Fruit fly (Drosophila melanogaster): ENCODE measurements around the gene CG13926.
A peak's percentile ranks its signal among the peaks of the same experiment; 100 is the strongest.

dm6 chr3L:1591692-1592371, 26.1 kb downstream of the CG13926 start:
- TF ChIP-seq CG7368 (GFP tag; optimal IDR thresholded peaks at IDR 0.05) (peak; percentile 82), CG34406 (GFP tag; optimal IDR thresholded peaks at IDR 0.05) (peak; percentile 85), Ets96B (tag; optimal IDR thresholded peaks at IDR 0.05) (peak; percentile 50), Hr38 (GFP tag; optimal IDR thresholded peaks at IDR 0.05) (no peak)
